Fruit fly (Drosophila melanogaster) whole organism, prepupa: ENCODE data around the gene Ilp1.

Experiments used
- Blimp-1 ChIP-seq: fragments of 200-800 bp; sonication (Bioruptor generic); optimal IDR thresholded peaks from 3 replicates; lab custom pipeline; 2017; ENCODE audit warnings: missing biosample characterization, missing genetic modification characterization, mild to moderate bottlenecking, moderate library complexity, missing genetic modification reagents
- CG10669 ChIP-seq: fragments of 200-800 bp; sonication (Bioruptor generic); optimal IDR thresholded peaks from 3 replicates; lab custom pipeline; 2018; ENCODE audit warnings: missing biosample characterization, mild to moderate bottlenecking, missing genetic modification characterization, moderate library complexity
- CG11294 ChIP-seq: fragments of 200-800 bp; sonication (Bioruptor generic); IDR thresholded peaks from 2 replicates; pipeline ENCODE4 v1.3.6; 2022; ENCODE audit warnings: missing biosample characterization, missing genetic modification characterization
- CG11762 ChIP-seq: fragments of 200-800 bp; sonication (Bioruptor generic); optimal IDR thresholded peaks from 3 replicates; lab custom pipeline; 2016; ENCODE audit warnings: missing biosample characterization, missing genetic modification characterization; ENCODE audit not compliant: insufficient read depth
- CG15336 ChIP-seq: fragments of 200-800 bp; sonication (Bioruptor generic); IDR thresholded peaks from 2 replicates; pipeline ENCODE4 v1.3.6; 2022; ENCODE audit warnings: missing biosample characterization, missing genetic modification characterization
- CG1621 ChIP-seq: fragments of 200-800 bp; sonication (Bioruptor generic); optimal IDR thresholded peaks from 3 replicates; lab custom pipeline; 2018; ENCODE audit warnings: missing biosample characterization, mild to moderate bottlenecking, missing genetic modification characterization
- CG16779 ChIP-seq: fragments of 200-800 bp; sonication (Bioruptor generic); optimal IDR thresholded peaks from 3 replicates; lab custom pipeline; 2017; ENCODE audit warnings: missing biosample characterization, mild to moderate bottlenecking, missing genetic modification characterization
- CG31627 ChIP-seq: fragments of 200-800 bp; sonication (Bioruptor generic); optimal IDR thresholded peaks from 3 replicates; lab custom pipeline; 2016; ENCODE audit warnings: missing biosample characterization, missing genetic modification characterization
- CG32006 ChIP-seq: fragments of 200-800 bp; sonication (Bioruptor generic); optimal IDR thresholded peaks from 3 replicates; lab custom pipeline; 2017; ENCODE audit warnings: missing biosample characterization, mild to moderate bottlenecking, missing genetic modification characterization
- CG34406 ChIP-seq: fragments of 200-800 bp; sonication (Bioruptor generic); optimal IDR thresholded peaks from 3 replicates; lab custom pipeline; 2016; ENCODE audit warnings: missing biosample characterization, missing genetic modification characterization
- CG3919 ChIP-seq: fragments of 200-800 bp; sonication (Bioruptor generic); optimal IDR thresholded peaks from 3 replicates; lab custom pipeline; 2016; ENCODE audit warnings: missing biosample characterization, missing genetic modification characterization
- CG4318 ChIP-seq: fragments of 200-800 bp; sonication (Bioruptor generic); optimal IDR thresholded peaks from 3 replicates; lab custom pipeline; 2017; ENCODE audit warnings: missing biosample characterization, mild to moderate bottlenecking, missing genetic modification characterization
- CG6792 ChIP-seq: fragments of 200-800 bp; sonication (Bioruptor generic); optimal IDR thresholded peaks from 3 replicates; lab custom pipeline; 2016; ENCODE audit warnings: missing biosample characterization, missing genetic modification characterization
- CG6808 ChIP-seq: fragments of 200-800 bp; sonication (Bioruptor generic); optimal IDR thresholded peaks from 3 replicates; lab custom pipeline; 2017; ENCODE audit warnings: missing biosample characterization, missing genetic modification characterization, mild to moderate bottlenecking, moderate library complexity, missing genetic modification reagents
- CG6854 ChIP-seq: fragments of 200-800 bp; sonication (Bioruptor generic); optimal IDR thresholded peaks from 2 replicates; lab custom pipeline; 2017; ENCODE audit warnings: missing biosample characterization, mild to moderate bottlenecking, missing genetic modification characterization
- CG8119 ChIP-seq: fragments of 200-800 bp; sonication (Bioruptor generic); IDR thresholded peaks from 3 replicates; pipeline ENCODE4 v1.3.6; 2022; ENCODE audit warnings: missing biosample characterization, missing genetic modification characterization
- Eip78C ChIP-seq: fragments of 200-800 bp; sonication (Bioruptor generic); peaks from one replicate; lab custom pipeline; 2016; ENCODE audit warnings: missing biosample characterization, missing genetic modification characterization
- Eip93F ChIP-seq: fragments of 200-800 bp; sonication (Bioruptor generic); optimal IDR thresholded peaks from 2 replicates; lab custom pipeline; 2016; ENCODE audit warnings: missing biosample characterization, mild to moderate bottlenecking, missing genetic modification characterization
- Ets21C ChIP-seq: fragments of 200-800 bp; sonication (Bioruptor generic); optimal IDR thresholded peaks from 3 replicates; lab custom pipeline; 2016; ENCODE audit warnings: missing biosample characterization, missing genetic modification characterization
- Ets96B ChIP-seq: fragments of 200-800 bp; optimal IDR thresholded peaks from 2 replicates; lab custom pipeline; 2019; ENCODE audit warnings: missing biosample characterization, mild to moderate bottlenecking, missing genetic modification characterization, moderate library complexity
- Hr38 ChIP-seq: sonication (Bioruptor generic); optimal IDR thresholded peaks from 2 replicates; lab custom pipeline; 2016; ENCODE audit warnings: missing biosample characterization, missing genetic modification characterization
- Hr39 ChIP-seq: fragments of 200-800 bp; sonication (Bioruptor generic); optimal IDR thresholded peaks from 2 replicates; lab custom pipeline; 2016; ENCODE audit warnings: missing biosample characterization, missing genetic modification characterization
- Hr4 ChIP-seq: fragments of 200-800 bp; sonication (Bioruptor generic); optimal IDR thresholded peaks from 3 replicates; lab custom pipeline; 2016; ENCODE audit warnings: missing biosample characterization, missing genetic modification characterization
- Lpt ChIP-seq: fragments of 200-800 bp; sonication (Bioruptor generic); optimal IDR thresholded peaks from 3 replicates; lab custom pipeline; 2016; ENCODE audit warnings: missing biosample characterization, missing genetic modification characterization
- Met ChIP-seq: fragments of 200-800 bp; sonication (Bioruptor generic); optimal IDR thresholded peaks from 3 replicates; lab custom pipeline; 2016; ENCODE audit warnings: missing biosample characterization, missing genetic modification characterization
- OdsH ChIP-seq: fragments of 200-800 bp; sonication (Bioruptor generic); optimal IDR thresholded peaks from 3 replicates; lab custom pipeline; 2016; ENCODE audit warnings: missing biosample characterization, missing genetic modification characterization
- Smox ChIP-seq: fragments of 200-800 bp; sonication (Bioruptor generic); optimal IDR thresholded peaks from 3 replicates; lab custom pipeline; 2016; ENCODE audit warnings: missing biosample characterization, missing genetic modification characterization
- Sox14 ChIP-seq: fragments of 200-800 bp; sonication (Bioruptor generic); optimal IDR thresholded peaks from 3 replicates; lab custom pipeline; 2016; ENCODE audit warnings: missing biosample characterization, missing genetic modification characterization
- Sox15 ChIP-seq: fragments of 200-800 bp; sonication (Bioruptor generic); optimal IDR thresholded peaks from 3 replicates; lab custom pipeline; 2016; ENCODE audit warnings: missing biosample characterization, missing genetic modification characterization
- achi ChIP-seq: fragments of 200-800 bp; sonication (Bioruptor generic); optimal IDR thresholded peaks from 3 replicates; lab custom pipeline; 2016; ENCODE audit warnings: missing biosample characterization, missing genetic modification characterization
- acj6 ChIP-seq: fragments of 200-800 bp; sonication (Bioruptor generic); optimal IDR thresholded peaks from 3 replicates; lab custom pipeline; 2016; ENCODE audit warnings: missing biosample characterization, missing genetic modification characterization
- cyc ChIP-seq: fragments of 200-800 bp; sonication (Bioruptor generic); optimal IDR thresholded peaks from 3 replicates; lab custom pipeline; 2016; ENCODE audit warnings: missing biosample characterization, missing genetic modification characterization
- dsx ChIP-seq: fragments of 200-800 bp; optimal IDR thresholded peaks from 3 replicates; lab custom pipeline; 2019; ENCODE audit warnings: missing biosample characterization, mild to moderate bottlenecking, missing genetic modification characterization, moderate library complexity; ENCODE audit not compliant: poor library complexity, severe bottlenecking
- eg ChIP-seq: fragments of 200-800 bp; sonication (Bioruptor generic); IDR thresholded peaks from 3 replicates; pipeline ENCODE4 v1.3.6; 2022; ENCODE audit warnings: missing biosample characterization, missing genetic modification characterization
- esn ChIP-seq: fragments of 200-800 bp; sonication (Bioruptor generic); optimal IDR thresholded peaks from 2 replicates; lab custom pipeline; 2016; ENCODE audit warnings: missing biosample characterization, mild to moderate bottlenecking, missing genetic modification characterization, moderate library complexity
- fd59A ChIP-seq: fragments of 200-800 bp; sonication (Bioruptor generic); optimal IDR thresholded peaks from 2 replicates; lab custom pipeline; 2017; ENCODE audit warnings: missing biosample characterization, mild to moderate bottlenecking, missing genetic modification characterization, missing genetic modification reagents
- fd85E ChIP-seq: fragments of 200-800 bp; sonication (Bioruptor generic); optimal IDR thresholded peaks from 3 replicates; lab custom pipeline; 2016; ENCODE audit warnings: missing biosample characterization, missing genetic modification characterization
- lz ChIP-seq: fragments of 200-800 bp; sonication (Bioruptor generic); optimal IDR thresholded peaks from 3 replicates; lab custom pipeline; 2016; ENCODE audit warnings: missing biosample characterization, missing genetic modification characterization
- net ChIP-seq: fragments of 200-800 bp; sonication (Bioruptor generic); optimal IDR thresholded peaks from 3 replicates; lab custom pipeline; 2016; ENCODE audit warnings: missing biosample characterization, missing genetic modification characterization
- salr ChIP-seq, 2 experiments: fragments of 200-800 bp; sonication (Bioruptor generic); optimal IDR thresholded peaks; 3 replicates each; lab custom pipeline; 2016 to 2018; ENCODE audit warnings: missing biosample characterization in 2 of 2, missing genetic modification characterization in 2 of 2, mild to moderate bottlenecking in 1 of 2
- spab ChIP-seq: fragments of 200-800 bp; sonication (Bioruptor generic); optimal IDR thresholded peaks from 2 replicates; lab custom pipeline; 2017; ENCODE audit warnings: missing biosample characterization, mild to moderate bottlenecking, missing genetic modification characterization, missing genetic modification reagents
- ss ChIP-seq, 2 experiments: fragments of 200-800 bp; sonication (Bioruptor generic); optimal IDR thresholded peaks; 2 replicates in 1 of 2; 3 replicates in 1 of 2; lab custom pipeline; 2017 to 2018; ENCODE audit warnings: mild to moderate bottlenecking in 2 of 2, missing biosample characterization in 2 of 2, missing genetic modification characterization in 2 of 2, moderate library complexity in 1 of 2
- svp ChIP-seq: fragments of 200-800 bp; sonication (Bioruptor generic); peaks from one replicate; lab custom pipeline; 2016; ENCODE audit warnings: missing biosample characterization, missing genetic modification characterization
- topi ChIP-seq: fragments of 200-800 bp; sonication (Bioruptor generic); optimal IDR thresholded peaks from 3 replicates; lab custom pipeline; 2016; ENCODE audit warnings: missing biosample characterization, missing genetic modification characterization

The Ilp1 gene

dm6 chr3L:9764915-9765709, 33.1 kb upstream of the Ilp1 start (continued):
- TF ChIP-seq ss (GFP tag; optimal IDR thresholded peaks at IDR 0.05; lab: Kevin White, UChicago) (no peak), eg (GFP tag; lab: Robert Waterston, UW) (peak; percentile 54; the same call in 2 of the 3 replicates), CG16779 (tag; lab: Kevin White, UChicago) (no peak), Lpt (GFP tag; lab: Kevin White, UChicago) (peak; percentile 30), dsx (GFP tag; lab: Kevin White, UChicago) (no peak), CG8119 (GFP tag; lab: Robert Waterston, UW) (peak; percentile 57), CG34406 (GFP tag; lab: Kevin White, UChicago) (peak; percentile 16), net (GFP tag; lab: Kevin White, UChicago) (peak; percentile 26), Met (peak; percentile 45), CG31627 (GFP tag; lab: Kevin White, UChicago) (peak; percentile 24), esn (GFP tag; lab: Kevin White, UChicago) (peak; percentile 30), CG3919 (GFP tag; lab: Kevin White, UChicago) (peak; percentile 57), Smox (peak; percentile 18), OdsH (GFP tag; lab: Kevin White, UChicago) (peak; percentile 29), Eip78C (GFP tag; lab: Kevin White, UChicago) (peak; percentile 72), achi (GFP tag; lab: Kevin White, UChicago) (peak; percentile 34), salr (GFP tag; optimal IDR thresholded peaks at IDR 0.05; lab: Kevin White, UChicago) (peak in 1 of 2 experiments; percentile 28), cyc (GFP tag; lab: Kevin White, UChicago) (peak; percentile 7), acj6 (peak; percentile 32), CG32006 (GFP tag; lab: Kevin White, UChicago) (peak; percentile 78), topi (GFP tag; lab: Kevin White, UChicago) (peak; percentile 44), CG6792 (GFP tag; lab: Kevin White, UChicago) (no peak), lz (no peak), fd59A (no peak), Hr39 (GFP tag; lab: Kevin White, UChicago) (no peak), Sox15 (GFP tag; lab: Kevin White, UChicago) (no peak), svp (GFP tag; lab: Kevin White, UChicago) (peak; percentile 65), Hr4 (peak; percentile 34), CG6808 (GFP tag; lab: Kevin White, UChicago) (peak; percentile 9), CG6854 (GFP tag; lab: Kevin White, UChicago) (no peak), Hr38 (GFP tag; lab: Kevin White, UChicago) (no peak)

- TF ChIP-seq spab (GFP tag; lab: Kevin White, UChicago) (no peak), achi (GFP tag; lab: Kevin White, UChicago) (no peak), Hr39 (GFP tag; lab: Kevin White, UChicago) (no peak), Ets21C (no peak), CG10669 (GFP tag; lab: Kevin White, UChicago) (no peak), net (GFP tag; lab: Kevin White, UChicago) (no peak), Eip93F (GFP tag; lab: Kevin White, UChicago) (no peak), CG31627 (GFP tag; lab: Kevin White, UChicago) (no peak), Sox14 (no peak), CG15336 (GFP tag; lab: Robert Waterston, UW) (no peak), Blimp-1 (no peak), Ets96B (no peak), fd85E (no peak), CG6808 (GFP tag; lab: Kevin White, UChicago) (no peak), CG4318 (GFP tag; lab: Kevin White, UChicago) (no peak), CG1621 (no peak), CG11762 (GFP tag; lab: Kevin White, UChicago) (no peak), CG11294 (GFP tag; lab: Robert Waterston, UW) (no peak)
Measured at dm6 chr3L:9765710-9766005, 32.6 kb upstream of the Ilp1 start.
